Fruit fly (Drosophila melanogaster) whole organism, embryonic: ENCODE data around the gene CG2772.

ENCODE experiments used
- Asciz ChIP-seq: fragments of 200-800 bp; sonication (Bioruptor generic); optimal IDR thresholded peaks from 2 replicates; lab custom pipeline; 2017; ENCODE audit warnings: missing biosample characterization, mild to moderate bottlenecking, missing genetic modification characterization, missing genetic modification reagents
- Atf-2 ChIP-seq: fragments of 200-800 bp; sonication (Bioruptor generic); optimal IDR thresholded peaks from 2 replicates; lab custom pipeline; 2016; ENCODE audit warnings: missing biosample characterization, missing genetic modification characterization
- CG10654 ChIP-seq: fragments of 200-800 bp; sonication (Bioruptor generic); optimal IDR thresholded peaks from 2 replicates; lab custom pipeline; 2016; ENCODE audit warnings: missing biosample characterization, missing genetic modification characterization
- CG13287 ChIP-seq: fragments of 200-800 bp; sonication (Bioruptor generic); IDR thresholded peaks from 2 replicates; pipeline ENCODE4 v1.3.6; 2022; ENCODE audit warnings: missing biosample characterization, missing genetic modification characterization; ENCODE audit not compliant: partially characterized antibody
- CG13624 ChIP-seq: fragments of 200-800 bp; sonication (Bioruptor generic); optimal IDR thresholded peaks from 2 replicates; lab custom pipeline; 2016; ENCODE audit warnings: missing biosample characterization, missing genetic modification characterization
- CG1647 ChIP-seq: fragments of 200-800 bp; sonication (Bioruptor generic); optimal IDR thresholded peaks from 3 replicates; lab custom pipeline; 2016; ENCODE audit warnings: missing biosample characterization, missing genetic modification characterization
- CG16779 ChIP-seq: fragments of 200-800 bp; sonication (Bioruptor generic); IDR thresholded peaks from 2 replicates; pipeline ENCODE4 v1.3.6; 2022; ENCODE audit warnings: missing biosample characterization, missing genetic modification characterization
- CG18764 ChIP-seq: fragments of 200-800 bp; sonication (Bioruptor generic); optimal IDR thresholded peaks from 3 replicates; lab custom pipeline; 2016; ENCODE audit warnings: missing biosample characterization, missing genetic modification characterization
- CG2116 ChIP-seq: fragments of 200-800 bp; sonication (Bioruptor generic); optimal IDR thresholded peaks from 3 replicates; lab custom pipeline; 2018; ENCODE audit warnings: missing biosample characterization, mild to moderate bottlenecking, missing genetic modification characterization
- CG2120 ChIP-seq: fragments of 200-800 bp; sonication (Bioruptor generic); optimal IDR thresholded peaks from 3 replicates; lab custom pipeline; 2016; ENCODE audit warnings: missing biosample characterization, missing genetic modification characterization
- CG2129 ChIP-seq: fragments of 200-800 bp; sonication (Bioruptor generic); IDR thresholded peaks from 2 replicates; pipeline ENCODE4 v1.3.6; 2022; ENCODE audit warnings: missing biosample characterization, missing genetic modification characterization; ENCODE audit not compliant: partially characterized antibody
- CG2199 ChIP-seq: fragments of 200-800 bp; sonication (Bioruptor generic); IDR thresholded peaks from 3 replicates; pipeline ENCODE4 v1.3.6; 2022; ENCODE audit warnings: missing biosample characterization, missing genetic modification characterization
- CG3065 ChIP-seq: fragments of 200-800 bp; sonication (Bioruptor generic); optimal IDR thresholded peaks from 2 replicates; lab custom pipeline; 2016; ENCODE audit warnings: missing biosample characterization, missing genetic modification characterization
- CG6791 ChIP-seq: fragments of 200-800 bp; sonication (Bioruptor generic); IDR thresholded peaks from 3 replicates; pipeline ENCODE4 v1.3.6; 2022; ENCODE audit warnings: missing biosample characterization, missing genetic modification characterization; ENCODE audit not compliant: partially characterized antibody
- CG6813 ChIP-seq: fragments of 200-800 bp; sonication (Bioruptor generic); optimal IDR thresholded peaks from 2 replicates; lab custom pipeline; 2017; ENCODE audit warnings: missing biosample characterization, missing genetic modification characterization, mild to moderate bottlenecking, moderate library complexity, missing genetic modification reagents
- CG8089 ChIP-seq: fragments of 200-800 bp; sonication (Bioruptor generic); optimal IDR thresholded peaks from 3 replicates; lab custom pipeline; 2016; ENCODE audit warnings: missing biosample characterization, missing genetic modification characterization
- CG8359 ChIP-seq: fragments of 200-800 bp; sonication (Bioruptor generic); optimal IDR thresholded peaks from 2 replicates; lab custom pipeline; 2017; ENCODE audit warnings: missing biosample characterization, mild to moderate bottlenecking, missing genetic modification characterization, borderline replicate concordance
- CG8944 ChIP-seq: fragments of 200-800 bp; sonication (Bioruptor generic); optimal IDR thresholded peaks from 3 replicates; lab custom pipeline; 2016; ENCODE audit warnings: missing biosample characterization, missing genetic modification characterization
- CG9215 ChIP-seq: fragments of 200-800 bp; sonication (Bioruptor generic); IDR thresholded peaks from 2 replicates; pipeline ENCODE4 v1.3.6; 2022; ENCODE audit warnings: missing biosample characterization, missing genetic modification characterization
- CG9797 ChIP-seq: fragments of 200-800 bp; sonication (Bioruptor generic); optimal IDR thresholded peaks from 3 replicates; lab custom pipeline; 2018; ENCODE audit warnings: missing biosample characterization, mild to moderate bottlenecking, missing genetic modification characterization
- Dbx ChIP-seq: fragments of 200-800 bp; sonication (Bioruptor generic); IDR thresholded peaks from 3 replicates; pipeline ENCODE4 v1.3.6; 2022; ENCODE audit warnings: missing biosample characterization, missing genetic modification characterization
- ERR ChIP-seq: fragments of 200-800 bp; sonication (Bioruptor generic); optimal IDR thresholded peaks from 2 replicates; lab custom pipeline; 2016; ENCODE audit warnings: missing biosample characterization, missing genetic modification characterization
- Fer1 ChIP-seq: fragments of 200-800 bp; sonication (Bioruptor generic); optimal IDR thresholded peaks from 2 replicates; lab custom pipeline; 2017; ENCODE audit warnings: missing biosample characterization, mild to moderate bottlenecking, missing genetic modification characterization
- H15 ChIP-seq: fragments of 200-800 bp; sonication (Bioruptor generic); IDR thresholded peaks from 3 replicates; pipeline ENCODE4 v1.3.6; 2022; ENCODE audit warnings: missing biosample characterization, missing genetic modification characterization
- HLH54F ChIP-seq: fragments of 200-800 bp; sonication (Bioruptor generic); optimal IDR thresholded peaks from 3 replicates; lab custom pipeline; 2016; ENCODE audit warnings: missing biosample characterization, missing genetic modification characterization
- HmgD ChIP-seq: fragments of 200-800 bp; sonication (Bioruptor generic); optimal IDR thresholded peaks from 3 replicates; lab custom pipeline; 2016; ENCODE audit warnings: missing biosample characterization, missing genetic modification characterization
- Mrtf ChIP-seq: fragments of 200-800 bp; sonication (Bioruptor generic); IDR thresholded peaks from 3 replicates; pipeline ENCODE4 v1.3.6; 2022; ENCODE audit warnings: missing biosample characterization, missing genetic modification characterization
- NC2α ChIP-seq: fragments of 200-800 bp; sonication (Bioruptor generic); optimal IDR thresholded peaks from 2 replicates; lab custom pipeline; 2016; ENCODE audit warnings: missing biosample characterization, missing genetic modification characterization
- Nf-YA ChIP-seq: fragments of 200-800 bp; sonication (Bioruptor generic); IDR thresholded peaks from 2 replicates; pipeline ENCODE4 v1.3.6; 2022; ENCODE audit warnings: missing biosample characterization, missing genetic modification characterization
- Rx ChIP-seq: fragments of 200-800 bp; sonication (Bioruptor generic); IDR thresholded peaks from 2 replicates; pipeline ENCODE4 v1.3.6; 2022; ENCODE audit warnings: missing biosample characterization, missing genetic modification characterization
- Trl ChIP-seq, 3 experiments: fragments of >200 bp in 2 of 3; fragments of 200-800 bp in 1 of 3; sonication (Bioruptor generic) in 1 of 3; optimal IDR thresholded peaks; 2 replicates in 1 of 3; 3 replicates in 2 of 3; lab custom pipeline; 2016 to 2017; ENCODE audit warnings: missing biosample characterization in 1 of 3, missing genetic modification characterization in 1 of 3
- abd-A ChIP-seq: fragments of 200-800 bp; sonication (Bioruptor generic); optimal IDR thresholded peaks from 3 replicates; lab custom pipeline; 2019; ENCODE audit warnings: missing biosample characterization, mild to moderate bottlenecking, missing genetic modification characterization, moderate library complexity
- aop ChIP-seq: fragments of 200-800 bp; sonication (Bioruptor generic); IDR thresholded peaks from 2 replicates; pipeline ENCODE4 v1.3.6; 2022; ENCODE audit warnings: missing biosample characterization, missing genetic modification characterization
- gro ChIP-seq: fragments of 200-800 bp; sonication (Bioruptor generic); optimal IDR thresholded peaks from 2 replicates; lab custom pipeline; 2016; ENCODE audit warnings: missing biosample characterization, missing genetic modification characterization
- ken ChIP-seq: fragments of 200-800 bp; sonication (Bioruptor generic); IDR thresholded peaks from 3 replicates; pipeline ENCODE4 v1.3.6; 2022; ENCODE audit warnings: missing biosample characterization, missing genetic modification characterization
- nmo ChIP-seq: fragments of 200-800 bp; sonication (Bioruptor generic); optimal IDR thresholded peaks from 2 replicates; lab custom pipeline; 2018; ENCODE audit warnings: missing biosample characterization, mild to moderate bottlenecking, missing genetic modification characterization, moderate library complexity
- pho ChIP-seq: fragments of 200-800 bp; sonication (Bioruptor generic); optimal IDR thresholded peaks from 2 replicates; lab custom pipeline; 2016; ENCODE audit warnings: missing biosample characterization, missing genetic modification characterization
- pum ChIP-seq: fragments of 200-800 bp; sonication (Bioruptor generic); optimal IDR thresholded peaks from 2 replicates; lab custom pipeline; 2016; ENCODE audit warnings: missing biosample characterization, missing genetic modification characterization
- ro ChIP-seq: fragments of 200-800 bp; sonication (Bioruptor generic); IDR thresholded peaks from 2 replicates; pipeline ENCODE4 v1.3.6; 2022; ENCODE audit warnings: missing biosample characterization, missing genetic modification characterization
- sisA ChIP-seq: fragments of 200-800 bp; sonication (Bioruptor generic); IDR thresholded peaks from 2 replicates; pipeline ENCODE4 v1.3.6; 2022; ENCODE audit warnings: missing biosample characterization, missing genetic modification characterization
- slou ChIP-seq: fragments of 200-800 bp; sonication (Bioruptor generic); optimal IDR thresholded peaks from 3 replicates; lab custom pipeline; 2016; ENCODE audit warnings: missing biosample characterization, missing genetic modification characterization
- so ChIP-seq: fragments of 200-800 bp; sonication (Bioruptor generic); IDR thresholded peaks from 3 replicates; pipeline ENCODE4 v1.3.6; 2022; ENCODE audit warnings: missing biosample characterization, missing genetic modification characterization
- trem ChIP-seq: fragments of 200-800 bp; optimal IDR thresholded peaks from 3 replicates; lab custom pipeline; 2019; ENCODE audit warnings: missing biosample characterization, mild to moderate bottlenecking, missing genetic modification characterization, moderate library complexity
- wor ChIP-seq: fragments of 200-800 bp; sonication (Bioruptor generic); IDR thresholded peaks from 2 replicates; pipeline ENCODE4 v1.3.6; 2022; ENCODE audit warnings: missing biosample characterization, missing genetic modification characterization

Gene CG2772

dm6 chr2L:3457007-3457406 is 11.2 kb downstream of the CG2772 start, which contains the start of the genes Cog3 and Sec5 (continued):
- TF ChIP-seq Trl (optimal IDR thresholded peaks at IDR 0.05; lab: Kevin White, UChicago) (no peak), Trl (GFP tag; optimal IDR thresholded peaks at IDR 0.05; lab: Kevin White, UChicago) (no peak), CG16779 (no peak), CG6791 (GFP tag; lab: Robert Waterston, UW) (no peak), HmgD (peak; percentile 17), CG2199 (GFP tag; lab: Robert Waterston, UW) (no peak), so (GFP tag; lab: Robert Waterston, UW) (peak; percentile 31; the same call in 1 of the 3 replicates), CG13624 (no peak), sisA (GFP tag; lab: Robert Waterston, UW) (peak; percentile 13; the same call in 1 of the 2 replicates), CG2116 (GFP tag; lab: Kevin White, UChicago) (peak; percentile 62), HLH54F (GFP tag; lab: Kevin White, UChicago) (peak; percentile 62), CG9797 (GFP tag; lab: Kevin White, UChicago) (peak; percentile 41), CG9215 (GFP tag; lab: Robert Waterston, UW) (peak; percentile 76), NC2α (no peak), CG3065 (GFP tag; lab: Kevin White, UChicago) (no peak), Rx (GFP tag; lab: Robert Waterston, UW) (no peak), Asciz (GFP tag; lab: Kevin White, UChicago) (no peak), CG10654 (GFP tag; lab: Kevin White, UChicago) (peak; percentile 34), CG18764 (no peak), nmo (peak; percentile 72), gro (GFP tag; lab: Kevin White, UChicago) (no peak), aop (GFP tag; lab: Robert Waterston, UW) (no peak), CG1647 (GFP tag; lab: Kevin White, UChicago) (no peak), pho (peak; percentile 29), Fer1 (GFP tag; lab: Kevin White, UChicago) (peak; percentile 80), CG6813 (GFP tag; lab: Kevin White, UChicago) (no peak), CG2129 (GFP tag; lab: Robert Waterston, UW) (no peak), ERR (GFP tag; lab: Kevin White, UChicago) (no peak), H15 (GFP tag; lab: Robert Waterston, UW) (no peak), trem (tag; lab: Kevin White, UChicago) (peak; percentile 83), wor (GFP tag; lab: Robert Waterston, UW) (no peak), CG13287 (GFP tag; lab: Robert Waterston, UW) (peak; percentile 21; the same call in 1 of the 2 replicates), ken (no peak), CG8359 (GFP tag; lab: Kevin White, UChicago) (peak; percentile 32), pum (no peak), Atf-2 (GFP tag; lab: Kevin White, UChicago) (peak; percentile 11), CG2120 (GFP tag; lab: Kevin White, UChicago) (peak; percentile 90), Mrtf (GFP tag; lab: Robert Waterston, UW) (peak; percentile 36; the same call in 1 of the 3 replicates), ro (GFP tag; lab: Robert Waterston, UW) (no peak), Dbx (GFP tag; lab: Robert Waterston, UW) (peak; percentile 55; the same call in 2 of the 3 replicates), CG8089 (GFP tag; lab: Kevin White, UChicago) (no peak), abd-A (no peak), CG8944 (GFP tag; lab: Kevin White, UChicago) (peak; percentile 2), Nf-YA (GFP tag; lab: Robert Waterston, UW) (no peak), slou (GFP tag; lab: Kevin White, UChicago) (no peak)
